Worm (Caenorhabditis elegans) whole organism, L2 larva: ENCODE measurements around the gene lin-9.

Experiments
- F13H6.1 ChIP-seq: sonication (generic microtip); optimal IDR thresholded peaks from 2 replicates; lab custom pipeline; 2016; ENCODE audit warnings: missing genetic modification characterization, missing compliant biosample characterization
- R02D3.7 ChIP-seq: fragments of 150-350 bp; optimal IDR thresholded peaks from 2 replicates; lab custom pipeline; 2014; ENCODE audit warnings: missing biosample characterization, missing genetic modification characterization
- Y55F3AM.14 ChIP-seq: fragments of 200-800 bp; sonication (Bioruptor generic); optimal IDR thresholded peaks from 2 replicates; lab custom pipeline; 2018; ENCODE audit warnings: mild to moderate bottlenecking, missing genetic modification characterization, missing compliant biosample characterization
- ZK546.5 ChIP-seq: sonication (generic microtip); optimal IDR thresholded peaks from 2 replicates; lab custom pipeline; 2017; ENCODE audit warnings: missing biosample characterization, missing genetic modification characterization
- alr-1 ChIP-seq: fragments of 150-350 bp; optimal IDR thresholded peaks from 2 replicates; lab custom pipeline; 2014; ENCODE audit warnings: missing biosample characterization, missing genetic modification characterization
- aly-2 ChIP-seq: fragments of 150-350 bp; optimal IDR thresholded peaks from 2 replicates; lab custom pipeline; 2014; ENCODE audit warnings: missing biosample characterization, missing genetic modification characterization
- ama-1 ChIP-seq: fragments of 150-350 bp; optimal IDR thresholded peaks from 2 replicates; lab custom pipeline; 2018; ENCODE audit warnings: inconsistent platforms
- blmp-1 ChIP-seq: sonication (generic microtip); optimal IDR thresholded peaks from 2 replicates; lab custom pipeline; 2017; ENCODE audit warnings: missing genetic modification characterization, mild to moderate bottlenecking, missing compliant biosample characterization, antibody characterized with exemption, moderate library complexity; ENCODE audit not compliant: insufficient read depth
- ceh-16 ChIP-seq: fragments of 150-350 bp; optimal IDR thresholded peaks from 2 replicates; lab custom pipeline; 2014; ENCODE audit warnings: missing biosample characterization, missing genetic modification characterization
- ceh-82 ChIP-seq: fragments of 150-350 bp; optimal IDR thresholded peaks from 2 replicates; lab custom pipeline; 2014; ENCODE audit warnings: missing biosample characterization, missing genetic modification characterization
- crh-2 ChIP-seq: sonication (generic microtip); optimal IDR thresholded peaks from 2 replicates; lab custom pipeline; 2017; ENCODE audit warnings: missing biosample characterization, missing genetic modification characterization
- dmd-4 ChIP-seq: sonication (generic microtip); optimal IDR thresholded peaks from 2 replicates; lab custom pipeline; 2017; ENCODE audit warnings: missing biosample characterization, missing genetic modification characterization
- fos-1 ChIP-seq: fragments of 150-350 bp; optimal IDR thresholded peaks from 2 replicates; lab custom pipeline; 2014; ENCODE audit warnings: missing biosample characterization, missing genetic modification characterization
- gmeb-1 ChIP-seq: fragments of 150-350 bp; optimal IDR thresholded peaks from 2 replicates; lab custom pipeline; 2014; ENCODE audit warnings: missing biosample characterization, missing genetic modification characterization
- lin-11 ChIP-seq: fragments of 150-350 bp; sonication (generic microtip); optimal IDR thresholded peaks from 2 replicates; lab custom pipeline; 2014; ENCODE audit warnings: missing biosample characterization, missing genetic modification characterization, inconsistent platforms, mixed read lengths
- lin-13 ChIP-seq: fragments of 150-350 bp; optimal IDR thresholded peaks from 2 replicates; lab custom pipeline; 2014; ENCODE audit warnings: missing biosample characterization, missing genetic modification reagents, missing genetic modification characterization
- lin-39 ChIP-seq: fragments of 150-350 bp; optimal IDR thresholded peaks from 2 replicates; lab custom pipeline; 2014; ENCODE audit warnings: missing biosample characterization, missing genetic modification reagents, missing genetic modification characterization
- lsy-2 ChIP-seq, 2 experiments: fragments of 150-350 bp in 1 of 2; sonication (generic microtip) in 1 of 2; optimal IDR thresholded peaks; 2 replicates each; lab custom pipeline; 2014 to 2017; ENCODE audit warnings: missing biosample characterization in 2 of 2, missing genetic modification characterization in 2 of 2
- mab-5 ChIP-seq: fragments of 150-350 bp; optimal IDR thresholded peaks from 2 replicates; lab custom pipeline; 2014; ENCODE audit warnings: missing biosample characterization, missing genetic modification characterization
- mbf-1 ChIP-seq: sonication (generic microtip); optimal IDR thresholded peaks from 2 replicates; lab custom pipeline; 2017; ENCODE audit warnings: missing biosample characterization, missing genetic modification characterization
- mdl-1 ChIP-seq, 2 experiments: fragments of 150-350 bp in 1 of 2; sonication (generic microtip) in 1 of 2; optimal IDR thresholded peaks; 2 replicates each; lab custom pipeline; 2017; ENCODE audit warnings: missing biosample characterization in 2 of 2, missing genetic modification characterization in 2 of 2
- nhr-10 ChIP-seq: sonication (generic microtip); optimal IDR thresholded peaks from 2 replicates; lab custom pipeline; 2017; ENCODE audit warnings: missing biosample characterization, missing genetic modification characterization
- nhr-11 ChIP-seq: fragments of 150-350 bp; optimal IDR thresholded peaks from 2 replicates; lab custom pipeline; 2014; ENCODE audit warnings: missing biosample characterization, missing genetic modification characterization
- nhr-12 ChIP-seq: fragments of 150-350 bp; optimal IDR thresholded peaks from 2 replicates; lab custom pipeline; 2014; ENCODE audit warnings: missing biosample characterization, missing genetic modification characterization
- nhr-129 ChIP-seq: fragments of 150-350 bp; optimal IDR thresholded peaks from 2 replicates; lab custom pipeline; 2014; ENCODE audit warnings: missing biosample characterization, missing genetic modification characterization
- nhr-21 ChIP-seq: fragments of 150-350 bp; optimal IDR thresholded peaks from 2 replicates; lab custom pipeline; 2014; ENCODE audit warnings: missing biosample characterization, missing genetic modification characterization
- nhr-23 ChIP-seq: fragments of 150-350 bp; optimal IDR thresholded peaks from 2 replicates; lab custom pipeline; 2014; ENCODE audit warnings: missing biosample characterization, missing genetic modification reagents, missing genetic modification characterization
- nhr-25 ChIP-seq: fragments of 150-350 bp; sonication (generic microtip); optimal IDR thresholded peaks from 3 replicates; lab custom pipeline; 2014; ENCODE audit warnings: missing biosample characterization, missing genetic modification characterization
- nhr-6 ChIP-seq: fragments of 150-350 bp; optimal IDR thresholded peaks from 2 replicates; lab custom pipeline; 2014; ENCODE audit warnings: missing biosample characterization, missing genetic modification characterization
- nhr-77 ChIP-seq: fragments of 150-350 bp; optimal IDR thresholded peaks from 2 replicates; lab custom pipeline; 2014; ENCODE audit warnings: missing biosample characterization, missing genetic modification characterization
- peb-1 ChIP-seq: fragments of 150-350 bp; optimal IDR thresholded peaks from 2 replicates; lab custom pipeline; 2014; ENCODE audit warnings: missing biosample characterization, missing genetic modification characterization
- sem-4 ChIP-seq: fragments of 150-350 bp; optimal IDR thresholded peaks from 2 replicates; lab custom pipeline; 2014; ENCODE audit warnings: missing biosample characterization, missing genetic modification reagents, missing genetic modification characterization
- skn-1 ChIP-seq: sonication (generic microtip); optimal IDR thresholded peaks from 2 replicates; lab custom pipeline; 2017; ENCODE audit warnings: missing biosample characterization, missing genetic modification characterization
- sma-3 ChIP-seq: sonication (generic microtip); optimal IDR thresholded peaks from 2 replicates; lab custom pipeline; 2016; ENCODE audit warnings: missing genetic modification reagents, missing genetic modification characterization, missing compliant biosample characterization
- sma-9 ChIP-seq, 2 experiments: fragments of 150-350 bp in 1 of 2; sonication (generic microtip) in 1 of 2; optimal IDR thresholded peaks; 2 replicates each; lab custom pipeline; 2014 to 2016; ENCODE audit warnings: missing genetic modification characterization in 2 of 2, mild to moderate bottlenecking in 1 of 2, missing biosample characterization in 1 of 2, missing compliant biosample characterization in 1 of 2, missing genetic modification reagents in 1 of 2, moderate library complexity in 1 of 2
- snpc-4 ChIP-seq: fragments of 150-350 bp; optimal IDR thresholded peaks from 2 replicates; lab custom pipeline; 2014; ENCODE audit warnings: missing biosample characterization, missing genetic modification characterization
- unc-39 ChIP-seq: fragments of 150-350 bp; optimal IDR thresholded peaks from 2 replicates; lab custom pipeline; 2014; ENCODE audit warnings: missing biosample characterization, missing genetic modification characterization
- unc-62 ChIP-seq: fragments of 150-350 bp; optimal IDR thresholded peaks from 2 replicates; lab custom pipeline; 2014; ENCODE audit warnings: missing biosample characterization, missing genetic modification reagents, missing genetic modification characterization
- zag-1 ChIP-seq: fragments of 150-350 bp; optimal IDR thresholded peaks from 2 replicates; lab custom pipeline; 2014; ENCODE audit warnings: missing biosample characterization, missing genetic modification characterization
- ztf-1 ChIP-seq: fragments of 200-800 bp; sonication (Bioruptor generic); conservative IDR thresholded peaks from 2 replicates; pipeline ENCODE4 v1.3.6; 2022; ENCODE audit warnings: missing genetic modification characterization, missing compliant biosample characterization
- ztf-11 ChIP-seq: sonication (generic microtip); optimal IDR thresholded peaks from 2 replicates; lab custom pipeline; 2017; ENCODE audit warnings: missing biosample characterization, missing genetic modification characterization
- ztf-4 ChIP-seq: fragments of 150-350 bp; optimal IDR thresholded peaks from 2 replicates; lab custom pipeline; 2014; ENCODE audit warnings: missing biosample characterization, missing genetic modification characterization

Gene lin-9

ce11 chrIII:8866038-8866437 lies 37.9 kb downstream of the lin-9 start:
- no peak for TF ChIP-seq aly-2
- TF ChIP-seq nhr-25 (tag; lab: Kevin White, UChicago): no peak
- TF ChIP-seq sem-4: no peak
- no peak for TF ChIP-seq nhr-10 (tag; lab: Kevin White, UChicago)
- no peak for TF ChIP-seq unc-39 (tag; lab: Kevin White, UChicago)
- no peak for TF ChIP-seq Y55F3AM.14 (GFP tag; lab: Kevin White, UChicago)
- no peak for TF ChIP-seq ztf-4
- TF ChIP-seq nhr-11 (tag; lab: Kevin White, UChicago): no peak
- TF ChIP-seq ztf-1 (GFP tag; lab: Robert Waterston, UW): no peak
- no peak for TF ChIP-seq mbf-1
- TF ChIP-seq nhr-6 (tag; lab: Kevin White, UChicago): no peak

DNA sequence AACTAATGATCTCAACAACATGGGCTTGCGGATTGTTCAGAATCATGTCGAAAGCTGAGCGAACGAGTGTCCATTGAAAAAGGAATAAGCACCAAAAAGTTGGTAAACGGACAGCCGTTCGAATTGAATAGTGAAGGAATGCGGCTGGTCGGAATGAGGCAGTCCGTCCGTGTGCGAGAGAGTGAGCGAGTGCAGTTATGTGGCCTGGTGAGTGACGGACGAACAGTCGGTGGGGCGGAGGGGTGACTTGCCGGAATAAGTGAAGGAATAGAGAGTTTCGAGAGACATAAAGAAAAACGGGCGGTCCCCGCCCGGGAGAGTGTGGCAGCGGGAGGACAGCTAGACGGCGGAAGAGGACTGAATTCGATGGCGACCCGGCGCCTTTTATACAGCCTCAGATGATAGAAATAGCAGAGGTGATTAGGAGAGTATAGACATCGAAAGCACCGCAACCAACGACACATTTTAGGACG lies 38.6 kb downstream of the lin-9 start:
- TF ChIP-seq nhr-12 (tag; lab: Kevin White, UChicago): no peak
- peak; percentile 75 for TF ChIP-seq crh-2 (tag; lab: Kevin White, UChicago)
- TF ChIP-seq zag-1 (tag; lab: Kevin White, UChicago): no peak
- TF ChIP-seq mbf-1: no peak
- TF ChIP-seq blmp-1 (tag; lab: Kevin White, UChicago): no peak
- TF ChIP-seq ceh-82 (tag; lab: Kevin White, UChicago): no peak
- peak; percentile 50 for TF ChIP-seq nhr-10 (tag; lab: Kevin White, UChicago)
- peak; percentile 87 for TF ChIP-seq Y55F3AM.14 (GFP tag; lab: Kevin White, UChicago)
- peak; percentile 87 for TF ChIP-seq F13H6.1 (tag; lab: Kevin White, UChicago)
- no peak for TF ChIP-seq R02D3.7 (tag; lab: Kevin White, UChicago)
- TF ChIP-seq nhr-25 (tag; lab: Kevin White, UChicago): peak; percentile 47
- peak in 1 of 2 experiments; percentile 63 for TF ChIP-seq lsy-2 (tag; optimal IDR thresholded peaks at IDR 0.05; lab: Kevin White, UChicago)
- TF ChIP-seq ztf-4: no peak
- TF ChIP-seq nhr-129 (tag; lab: Kevin White, UChicago): peak; percentile 57
- no peak for TF ChIP-seq aly-2
- TF ChIP-seq lin-39 (tag; lab: Kevin White, UChicago): no peak
- no peak for TF ChIP-seq alr-1 (tag; lab: Kevin White, UChicago)
- TF ChIP-seq dmd-4 (tag; lab: Kevin White, UChicago): no peak
- peak; percentile 84 for TF ChIP-seq fos-1 (tag; lab: Kevin White, UChicago)
- TF ChIP-seq mdl-1 (tag; optimal IDR thresholded peaks at IDR 0.05; lab: Kevin White, UChicago): peak; percentile 17 to 31
- TF ChIP-seq sma-9 (GFP tag; optimal IDR thresholded peaks at IDR 0.05; lab: Kevin White, UChicago): no peak
- no peak for TF ChIP-seq sma-9 (tag; optimal IDR thresholded peaks at IDR 0.05; lab: Kevin White, UChicago)
- peak; percentile 75 for TF ChIP-seq sma-3 (GFP tag; lab: Kevin White, UChicago)
- peak; percentile 3 for TF ChIP-seq snpc-4 (tag; lab: Kevin White, UChicago)
- peak; percentile 51 for TF ChIP-seq sem-4
- no peak for TF ChIP-seq nhr-6 (tag; lab: Kevin White, UChicago)
- peak; percentile 65 for TF ChIP-seq lin-13 (GFP tag; lab: Kevin White, UChicago)
- no peak for TF ChIP-seq nhr-23 (tag; lab: Kevin White, UChicago)
- TF ChIP-seq mab-5 (tag; lab: Kevin White, UChicago): peak; percentile 3
- TF ChIP-seq lin-11 (tag; lab: Kevin White, UChicago): no peak
- peak; percentile 53 for TF ChIP-seq nhr-21 (tag; lab: Kevin White, UChicago)
- peak; percentile 97 for TF ChIP-seq ama-1 (lab: Kevin White, UChicago)
- TF ChIP-seq unc-62 (GFP tag; lab: Kevin White, UChicago): no peak
- peak; percentile 62 for TF ChIP-seq gmeb-1
- peak; percentile 2 for TF ChIP-seq ceh-16 (tag; lab: Kevin White, UChicago)
- TF ChIP-seq nhr-77 (tag; lab: Kevin White, UChicago): peak; percentile 18

- no peak for TF ChIP-seq alr-1 (tag; lab: Kevin White, UChicago)
- TF ChIP-seq ztf-11 (tag; lab: Kevin White, UChicago): no peak
- no peak for TF ChIP-seq sma-3 (GFP tag; lab: Kevin White, UChicago)
- no peak for TF ChIP-seq ZK546.5 (tag; lab: Kevin White, UChicago)
- no peak for TF ChIP-seq snpc-4 (tag; lab: Kevin White, UChicago)
- TF ChIP-seq nhr-23 (tag; lab: Kevin White, UChicago): no peak
- TF ChIP-seq R02D3.7 (tag; lab: Kevin White, UChicago): no peak
- no peak for TF ChIP-seq skn-1
- TF ChIP-seq ztf-4: no peak
- no peak for TF ChIP-seq fos-1 (tag; lab: Kevin White, UChicago)
- TF ChIP-seq mab-5 (tag; lab: Kevin White, UChicago): no peak
- TF ChIP-seq dmd-4 (tag; lab: Kevin White, UChicago): no peak
- no peak for TF ChIP-seq lsy-2 (tag; optimal IDR thresholded peaks at IDR 0.05; lab: Kevin White, UChicago)
- TF ChIP-seq Y55F3AM.14 (GFP tag; lab: Kevin White, UChicago): no peak
- no peak for TF ChIP-seq crh-2 (tag; lab: Kevin White, UChicago)
- TF ChIP-seq sma-9 (GFP tag; optimal IDR thresholded peaks at IDR 0.05; lab: Kevin White, UChicago): no peak
- TF ChIP-seq sma-9 (tag; optimal IDR thresholded peaks at IDR 0.05; lab: Kevin White, UChicago): no peak
- TF ChIP-seq unc-62 (GFP tag; lab: Kevin White, UChicago): no peak
- TF ChIP-seq peb-1: no peak
- no peak for TF ChIP-seq ceh-16 (tag; lab: Kevin White, UChicago)
Measured at ce11 chrIII:8858482-8858881, 45.4 kb downstream of the lin-9 start.
